Worm (Caenorhabditis elegans): Measurements from ENCODE around the gene oac-29.

oac-29 gene

ce11 chrV:8673498-8673897, 38.0 kb upstream of the oac-29 start, which contains the start of gene ZC190.5:
ZC190.5 (minus strand) TSS chrV:8673598.
- peak; percentile 15 for TF ChIP-seq pax-3 (tag; optimal IDR thresholded peaks at IDR 0.05)
- TF ChIP-seq fkh-8 (tag; optimal IDR thresholded peaks at IDR 0.05) = peak; percentile 18
- TF ChIP-seq lin-14 (GFP tag; optimal IDR thresholded peaks at IDR 0.05) = no peak
- TF ChIP-seq efl-1 (optimal IDR thresholded peaks at IDR 0.05) = no peak
- peak in 1 of 2 experiments; percentile 79 for TF ChIP-seq efl-1 (GFP tag; optimal IDR thresholded peaks at IDR 0.05 in 1 of 2)

ce11 chrV:8671568-8672123, 36.2 kb upstream of the oac-29 start:
- TF ChIP-seq ceh-8 (GFP tag; optimal IDR thresholded peaks at IDR 0.05) = no peak
- no peak for TF ChIP-seq ets-5 (GFP tag; IDR thresholded peaks at IDR 0.05)
- no peak for TF ChIP-seq efl-3 (GFP tag; optimal IDR thresholded peaks at IDR 0.05)
- peak; percentile 73 for TF ChIP-seq aly-2 (tag; optimal IDR thresholded peaks at IDR 0.05)
- TF ChIP-seq nhr-85 (tag) = no peak

- no peak for TF ChIP-seq mep-1 (tag; optimal IDR thresholded peaks at IDR 0.05)
- TF ChIP-seq aly-2 (tag; optimal IDR thresholded peaks at IDR 0.05) = peak; percentile 2
- TF ChIP-seq mab-9 (GFP tag; IDR thresholded peaks at IDR 0.05) = no peak
Observed at ce11 chrV:8670759-8671158, 35.3 kb upstream of the oac-29 start.

- TF ChIP-seq lsy-2 (tag; optimal IDR thresholded peaks at IDR 0.05) (peak in 1 of 2 experiments; percentile 24), grh-1 (GFP tag; IDR thresholded peaks at IDR 0.05) (no peak), dsc-1 (tag; optimal IDR thresholded peaks at IDR 0.05) (no peak), blmp-1 (tag; optimal IDR thresholded peaks at IDR 0.05) (peak; percentile 80), nhr-85 (tag) (peak; percentile 72)
Observed at ce11 chrV:8668224-8668623, 32.7 kb upstream of the oac-29 start.

- TF ChIP-seq hpl-2 (GFP tag; optimal IDR thresholded peaks at IDR 0.05) (no peak), ztf-4 (tag; optimal IDR thresholded peaks at IDR 0.05) (peak; percentile 23), pag-3 (tag; optimal IDR thresholded peaks at IDR 0.05; ENCODE audit: borderline replicate concordance, insufficient read depth) (no peak), efl-3 (GFP tag; optimal IDR thresholded peaks at IDR 0.05) (no peak), tlp-1 (tag; optimal IDR thresholded peaks at IDR 0.05) (no peak), grh-1 (GFP tag; IDR thresholded peaks at IDR 0.05) (no peak), zip-4 (GFP tag; optimal IDR thresholded peaks at IDR 0.05) (no peak), C34B4.2 (tag; optimal IDR thresholded peaks at IDR 0.05) (no peak), unc-30 (tag; optimal IDR thresholded peaks at IDR 0.05) (no peak), fkh-8 (tag; optimal IDR thresholded peaks at IDR 0.05) (no peak), lin-39 (tag; optimal IDR thresholded peaks at IDR 0.05) (peak; percentile 33), skn-1 (tag; optimal IDR thresholded peaks at IDR 0.05) (no peak), nhr-47 (tag; optimal IDR thresholded peaks at IDR 0.05) (peak; percentile 21), dsc-1 (tag; optimal IDR thresholded peaks at IDR 0.05) (no peak), snu-23 (GFP tag; optimal IDR thresholded peaks at IDR 0.05) (peak; percentile 12), nhr-19 (GFP tag; conservative IDR thresholded peaks at IDR 0.05) (peak; percentile 20), nhr-84 (tag; optimal IDR thresholded peaks at IDR 0.05) (no peak), elt-2 (tag; optimal IDR thresholded peaks at IDR 0.05) (no peak), aha-1 (tag; optimal IDR thresholded peaks at IDR 0.05) (no peak), pax-3 (tag; optimal IDR thresholded peaks at IDR 0.05) (no peak), aly-2 (tag; optimal IDR thresholded peaks at IDR 0.05) (no peak), xbp-1 (tag; optimal IDR thresholded peaks at IDR 0.05) (no peak), nhr-71 (tag; optimal IDR thresholded peaks at IDR 0.05) (peak; percentile 65), unc-62 (GFP tag; optimal IDR thresholded peaks at IDR 0.05) (no peak), mab-9 (GFP tag; IDR thresholded peaks at IDR 0.05) (no peak), tbx-2 (tag; optimal IDR thresholded peaks at IDR 0.05) (no peak), unc-98 (GFP tag; IDR thresholded peaks at IDR 0.05) (no peak), ztf-11 (tag; optimal IDR thresholded peaks at IDR 0.05) (no peak), irx-1 (tag; optimal IDR thresholded peaks at IDR 0.05) (no peak), lin-35 (GFP tag; optimal IDR thresholded peaks at IDR 0.05) (no peak), nhr-11 (tag; optimal IDR thresholded peaks at IDR 0.05) (no peak), unc-86 (tag; optimal IDR thresholded peaks at IDR 0.05) (no peak), ceh-8 (GFP tag; optimal IDR thresholded peaks at IDR 0.05) (no peak), rnt-1 (tag; optimal IDR thresholded peaks at IDR 0.05) (peak; percentile 73)
Observed at ce11 chrV:8667230-8668021, 32.0 kb upstream of the oac-29 start.

Measured in whole organism, L1 larva.